Fruit fly (Drosophila melanogaster): ENCODE measurements around the gene Tsp86D.

The Tsp86D gene

dm6 chr3R:10859713-10860112, 8.8 kb upstream of the Tsp86D start, which contains the start of gene CG14694:
Gene CG14694, minus strand, starts transcription at chr3R:10859813.
- TF ChIP-seq Stat92E (GFP tag; optimal IDR thresholded peaks at IDR 0.05) (no peak), sens-2 (GFP tag; IDR thresholded peaks at IDR 0.05) (no peak), Ada2b (GFP tag; IDR thresholded peaks at IDR 0.05) (no peak), CG8765 (GFP tag; IDR thresholded peaks at IDR 0.05) (no peak), pros (GFP tag; optimal IDR thresholded peaks at IDR 0.05) (no peak)

DNA sequence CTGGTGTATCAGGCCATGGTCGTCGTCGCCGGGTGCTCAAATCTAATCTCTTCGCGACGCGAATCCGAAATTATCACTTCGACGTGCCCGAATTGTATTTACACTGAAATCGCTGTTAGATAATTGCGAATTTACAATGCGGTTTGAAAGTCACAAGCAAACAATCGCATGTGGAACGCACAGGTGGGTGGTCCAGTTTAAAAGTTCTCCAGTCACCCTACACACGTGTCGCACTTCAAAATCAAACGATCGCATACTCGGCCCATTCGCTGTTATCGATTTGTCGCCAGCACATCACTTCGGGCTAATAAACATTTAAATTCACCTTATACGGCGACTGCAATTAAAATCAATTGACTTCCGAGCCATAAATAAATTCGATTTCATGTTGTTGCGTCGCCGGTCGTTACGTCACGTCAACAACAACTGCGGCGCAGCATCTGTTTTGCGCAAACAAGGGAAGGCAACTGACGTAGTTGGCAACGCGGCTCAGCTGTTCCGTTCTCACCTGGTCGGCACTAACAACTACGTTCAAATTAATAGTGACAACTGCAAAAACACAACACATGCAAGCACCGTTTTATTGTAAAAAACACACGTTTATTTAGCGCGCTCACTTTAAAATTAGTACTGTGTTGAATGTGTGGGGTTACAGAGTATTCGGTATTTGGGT, 5.6 kb upstream of the Tsp86D start, which contains the start of gene CG6574:
TSS of gene CG6574 (minus strand) at position 216 of the 673 bp plus-strand sequence.
- no peak for TF ChIP-seq seq (GFP tag; IDR thresholded peaks at IDR 0.05)
- TF ChIP-seq chm (GFP tag; IDR thresholded peaks at IDR 0.05): no peak
- no peak for TF ChIP-seq CG2129 (GFP tag; IDR thresholded peaks at IDR 0.05; ENCODE audit: partially characterized antibody)
- TF ChIP-seq dan (GFP tag; IDR thresholded peaks at IDR 0.05): no peak
- no peak for TF ChIP-seq Dfd (GFP tag; optimal IDR thresholded peaks at IDR 0.05)
- no peak for TF ChIP-seq Gug (GFP tag; IDR thresholded peaks at IDR 0.05)
- no peak for TF ChIP-seq CG7745 (tag; optimal IDR thresholded peaks at IDR 0.05)
- no peak for TF ChIP-seq CG17186 (GFP tag; optimal IDR thresholded peaks at IDR 0.05)
- peak; percentile 43 for TF ChIP-seq Hmr (GFP tag; optimal IDR thresholded peaks at IDR 0.05)
- TF ChIP-seq Kr (GFP tag; optimal IDR thresholded peaks at IDR 0.05): no peak
- no peak for TF ChIP-seq insv (GFP tag; optimal IDR thresholded peaks at IDR 0.05)
- TF ChIP-seq CG7987 (GFP tag; optimal IDR thresholded peaks at IDR 0.05): peak; percentile 21
- no peak for TF ChIP-seq CG16813 (GFP tag; IDR thresholded peaks at IDR 0.05; ENCODE audit: partially characterized antibody)
- TF ChIP-seq luna (GFP tag; optimal IDR thresholded peaks at IDR 0.05): no peak
- 0 out of 3 replicates have a peak, but pooled peaks have one; percentile 2 for TF ChIP-seq HLH4C (GFP tag; IDR thresholded peaks at IDR 0.05; ENCODE audit: partially characterized antibody)
- no peak for TF ChIP-seq Abd-B (GFP tag; optimal IDR thresholded peaks at IDR 0.05)
- TF ChIP-seq Gsc (GFP tag; IDR thresholded peaks at IDR 0.05): no peak
- TF ChIP-seq gem (tag; optimal IDR thresholded peaks at IDR 0.05): no peak
- TF ChIP-seq Dek (tag; optimal IDR thresholded peaks at IDR 0.05): no peak
- no peak for TF ChIP-seq CG3726 (GFP tag; IDR thresholded peaks at IDR 0.05)
- TF ChIP-seq CG12104 (GFP tag; optimal IDR thresholded peaks at IDR 0.05): no peak
- TF ChIP-seq inv (GFP tag; IDR thresholded peaks at IDR 0.05; ENCODE audit: partially characterized antibody): no peak
- peak; percentile 15 for TF ChIP-seq HHEX (GFP tag; optimal IDR thresholded peaks at IDR 0.05)
- no peak for TF ChIP-seq Six4 (GFP tag; optimal IDR thresholded peaks at IDR 0.05)
- TF ChIP-seq pb (GFP tag; optimal IDR thresholded peaks at IDR 0.05): no peak
- peak in 1 of 2 experiments; percentile 96 for TF ChIP-seq Pdp1 (GFP tag; optimal IDR thresholded peaks at IDR 0.05)
- no peak for TF ChIP-seq CG12744 (GFP tag; optimal IDR thresholded peaks at IDR 0.05)
- TF ChIP-seq gce (GFP tag; IDR thresholded peaks at IDR 0.05): no peak
- no peak for TF ChIP-seq Mes4 (GFP tag; optimal IDR thresholded peaks at IDR 0.05)
- TF ChIP-seq CG18619 (GFP tag; optimal IDR thresholded peaks at IDR 0.05): no peak
- no peak for TF ChIP-seq CG9215 (GFP tag; IDR thresholded peaks at IDR 0.05)
- TF ChIP-seq Dp (GFP tag; optimal IDR thresholded peaks at IDR 0.05): no peak
- TF ChIP-seq sna (GFP tag; IDR thresholded peaks at IDR 0.05; ENCODE audit: partially characterized antibody): no peak
- no peak for TF ChIP-seq Bgb (GFP tag; IDR thresholded peaks at IDR 0.05; ENCODE audit: partially characterized antibody)
- no peak for TF ChIP-seq Dbx (GFP tag; IDR thresholded peaks at IDR 0.05)
- no peak for TF ChIP-seq CG14667 (GFP tag; IDR thresholded peaks at IDR 0.05)
- no peak for TF ChIP-seq bowl (GFP tag; IDR thresholded peaks at IDR 0.05)
- TF ChIP-seq fu2 (GFP tag; optimal IDR thresholded peaks at IDR 0.05): no peak
- TF ChIP-seq Chrac-16 (GFP tag; optimal IDR thresholded peaks at IDR 0.05): no peak
- TF ChIP-seq Atf6 (GFP tag; IDR thresholded peaks at IDR 0.05): no peak
- no peak for TF ChIP-seq Dad (GFP tag; optimal IDR thresholded peaks at IDR 0.05)
- TF ChIP-seq ERR (GFP tag; optimal IDR thresholded peaks at IDR 0.05): no peak
- TF ChIP-seq org-1 (GFP tag; optimal IDR thresholded peaks at IDR 0.05): peak; percentile 18

All from whole organism, embryonic.